Fruit fly (Drosophila melanogaster): Measurements from ENCODE around the gene CG13698.

Gene CG13698

DNA sequence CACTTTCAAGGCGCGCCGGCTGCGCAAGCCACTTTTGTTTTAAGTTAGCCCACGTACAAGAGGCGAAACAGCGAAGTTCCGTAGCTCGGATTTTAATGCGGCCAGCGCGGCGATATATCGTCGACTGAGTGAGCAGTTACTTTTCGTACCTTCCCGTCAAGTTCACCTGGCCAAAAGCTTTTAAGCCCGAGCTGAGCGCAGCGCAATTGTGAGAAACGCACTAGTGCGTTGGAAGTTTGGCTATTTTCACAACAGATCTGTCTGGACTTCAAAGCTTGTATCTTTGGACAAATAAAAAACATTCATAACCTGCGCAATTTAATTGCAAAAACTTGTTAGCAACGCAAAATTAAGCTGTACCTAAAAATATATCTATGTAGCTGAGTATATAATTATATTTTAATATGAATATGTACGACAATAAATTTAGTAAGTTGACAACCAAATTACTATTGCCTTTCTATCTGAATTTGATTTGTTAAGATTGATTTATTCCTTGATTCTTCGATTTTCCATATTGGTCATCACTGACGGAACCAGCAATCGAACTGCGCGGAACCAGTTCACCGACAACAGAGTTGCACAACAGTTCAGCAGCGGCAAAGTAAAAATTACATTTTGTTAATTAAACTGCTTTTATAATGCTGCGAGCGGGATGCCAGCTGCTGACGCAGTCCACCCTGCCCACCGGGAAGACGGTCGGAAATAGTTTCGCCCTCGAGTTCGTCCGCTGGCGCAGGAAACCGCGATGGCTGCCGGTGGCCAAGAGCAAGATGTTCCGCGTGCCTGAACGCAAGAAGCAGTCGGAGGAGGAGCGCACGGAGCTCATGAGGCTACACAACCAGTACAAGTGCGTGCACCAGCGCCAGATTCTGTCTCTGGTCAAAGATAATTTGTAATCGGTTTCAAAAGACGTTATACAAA lies at the start of gene CG13698, which contains the start of gene mRpS26:
Gene CG13698, minus strand, starts transcription at position 129 of the 924 bp plus-strand sequence.
Gene mRpS26, plus strand, starts transcription at position 559 of the 924 bp plus-strand sequence.
- TF ChIP-seq dl (GFP tag; optimal IDR thresholded peaks at IDR 0.05; ENCODE audit: insufficient read depth in 1 of 2, partially characterized antibody in 2 of 2) (no peak), sage (GFP tag; optimal IDR thresholded peaks at IDR 0.05) (peak; percentile 20), Sp1 (GFP tag; optimal IDR thresholded peaks at IDR 0.05) (peak; percentile 78), Hr78 (GFP tag; optimal IDR thresholded peaks at IDR 0.05) (no peak), HLH106 (tag; optimal IDR thresholded peaks at IDR 0.05) (peak; percentile 85), foxo (GFP tag; optimal IDR thresholded peaks at IDR 0.05) (peak in 1 of 2 experiments; percentile 78), Myc (optimal IDR thresholded peaks at IDR 0.05) (peak; percentile 93), OdsH (GFP tag; optimal IDR thresholded peaks at IDR 0.05) (peak; percentile 52), CG9705 (GFP tag; optimal IDR thresholded peaks at IDR 0.05) (peak; percentile 74), psq (GFP tag; optimal IDR thresholded peaks at IDR 0.05) (peak; percentile 57), Hnf4 (GFP tag; optimal IDR thresholded peaks at IDR 0.05) (peak; percentile 41), tai (GFP tag; optimal IDR thresholded peaks at IDR 0.05) (no peak), h (GFP tag; optimal IDR thresholded peaks at IDR 0.05) (peak; percentile 58), ey (GFP tag; optimal IDR thresholded peaks at IDR 0.05) (peak; percentile 52), br (GFP tag; optimal IDR thresholded peaks at IDR 0.05) (peak; percentile 58), lola (GFP tag; optimal IDR thresholded peaks at IDR 0.05) (no peak), GATAd (GFP tag; optimal IDR thresholded peaks at IDR 0.05) (peak; percentile 8), woc (GFP tag; optimal IDR thresholded peaks at IDR 0.05) (peak; percentile 61), sv (GFP tag; optimal IDR thresholded peaks at IDR 0.05) (peak; percentile 59), fru (GFP tag; optimal IDR thresholded peaks at IDR 0.05) (peak; percentile 95), Rel (GFP tag; optimal IDR thresholded peaks at IDR 0.05) (no peak), Rel (tag; optimal IDR thresholded peaks at IDR 0.05) (peak; percentile 6), Abd-B (GFP tag; optimal IDR thresholded peaks at IDR 0.05) (no peak), Hr83 (GFP tag; optimal IDR thresholded peaks at IDR 0.05; ENCODE audit: poor library complexity, severe bottlenecking) (peak; percentile 57), CG32264 (GFP tag; optimal IDR thresholded peaks at IDR 0.05) (no peak), dmrt93B (GFP tag; optimal IDR thresholded peaks at IDR 0.05) (peak; percentile 60), rgr (GFP tag; optimal IDR thresholded peaks at IDR 0.05) (peak; percentile 67), Dif (GFP tag; optimal IDR thresholded peaks at IDR 0.05; ENCODE audit: partially characterized antibody) (peak; percentile 37)

DNA sequence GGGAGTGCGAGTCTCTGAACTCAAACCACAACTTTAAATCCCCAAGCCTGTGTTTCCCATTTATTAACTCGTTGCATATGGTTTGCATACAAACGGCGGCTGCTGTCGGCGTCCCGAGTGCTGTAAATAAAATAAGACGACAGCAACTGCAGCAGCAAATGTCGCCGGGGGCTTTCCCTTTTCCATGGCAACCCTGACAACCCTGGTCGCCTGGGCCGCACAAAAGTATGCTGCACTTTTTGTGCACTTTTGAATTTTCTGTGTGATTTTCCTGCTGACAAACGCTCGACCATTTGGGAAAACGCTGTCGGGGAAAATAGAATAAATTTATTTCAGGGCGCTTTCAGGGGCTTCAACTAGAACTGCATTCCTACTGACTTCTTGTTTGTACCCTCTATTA lies 48.2 kb upstream of the CG13698 start:
- TF ChIP-seq Rel (GFP tag; optimal IDR thresholded peaks at IDR 0.05) (no peak), Rel (tag; optimal IDR thresholded peaks at IDR 0.05) (peak; percentile 97), pan (optimal IDR thresholded peaks at IDR 0.05) (no peak)

DNA sequence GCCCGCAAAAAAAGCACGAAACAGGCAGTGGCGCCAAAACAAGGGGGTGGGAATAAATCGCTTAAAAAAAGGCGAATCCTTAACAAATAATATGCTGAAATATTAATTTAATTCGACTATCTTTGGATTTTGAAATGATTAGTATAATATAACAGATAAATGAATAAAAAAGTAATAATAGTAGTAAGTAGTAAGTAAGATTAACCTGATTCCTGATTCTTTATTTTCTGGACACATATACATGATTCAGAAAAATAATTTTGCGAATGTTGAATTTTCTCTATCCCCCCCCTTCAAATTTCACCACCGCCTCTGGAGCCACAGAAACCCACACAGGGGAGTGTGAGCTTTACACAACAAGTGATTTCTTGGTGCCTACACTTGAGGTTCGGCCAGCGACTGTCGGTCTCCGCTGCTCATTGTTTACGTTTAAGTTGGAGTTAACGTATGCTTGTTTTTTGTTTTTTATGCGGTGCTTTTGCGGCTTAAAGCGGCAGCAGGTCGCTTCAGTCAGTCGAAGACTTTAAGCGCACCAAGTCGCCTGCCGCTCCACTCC lies 42.5 kb upstream of the CG13698 start, which contains the start of gene CG7330:
Gene CG7330, plus strand, starts transcription at position 506 of the 556 bp plus-strand sequence.
- TF ChIP-seq h (GFP tag; optimal IDR thresholded peaks at IDR 0.05) = peak; percentile 81
- TF ChIP-seq ey (GFP tag; optimal IDR thresholded peaks at IDR 0.05) = peak; percentile 62
- TF ChIP-seq Rel (GFP tag; optimal IDR thresholded peaks at IDR 0.05) = no peak
- TF ChIP-seq Rel (tag; optimal IDR thresholded peaks at IDR 0.05) = no peak
- TF ChIP-seq Hr78 (GFP tag; optimal IDR thresholded peaks at IDR 0.05) = no peak
- TF ChIP-seq sv (GFP tag; optimal IDR thresholded peaks at IDR 0.05) = peak; percentile 87
- no peak for TF ChIP-seq Dif (GFP tag; optimal IDR thresholded peaks at IDR 0.05; ENCODE audit: partially characterized antibody)
- no peak for TF ChIP-seq Hr83 (GFP tag; optimal IDR thresholded peaks at IDR 0.05; ENCODE audit: poor library complexity, severe bottlenecking)
- no peak for TF ChIP-seq Myc (optimal IDR thresholded peaks at IDR 0.05)
- no peak for TF ChIP-seq lola (GFP tag; optimal IDR thresholded peaks at IDR 0.05)
- no peak for TF ChIP-seq dl (GFP tag; optimal IDR thresholded peaks at IDR 0.05; ENCODE audit: insufficient read depth in 1 of 2, partially characterized antibody in 2 of 2)
- TF ChIP-seq GATAd (GFP tag; optimal IDR thresholded peaks at IDR 0.05) = no peak
- no peak for TF ChIP-seq pan (optimal IDR thresholded peaks at IDR 0.05)
- peak; percentile 10 for TF ChIP-seq woc (GFP tag; optimal IDR thresholded peaks at IDR 0.05)
- no peak for TF ChIP-seq N (GFP tag; optimal IDR thresholded peaks at IDR 0.05)
- TF ChIP-seq rgr (GFP tag; optimal IDR thresholded peaks at IDR 0.05) = peak; percentile 78
- peak; percentile 77 for TF ChIP-seq psq (GFP tag; optimal IDR thresholded peaks at IDR 0.05)
- peak; percentile 11 for TF ChIP-seq brk (GFP tag; optimal IDR thresholded peaks at IDR 0.05)
- TF ChIP-seq jim (GFP tag; optimal IDR thresholded peaks at IDR 0.05) = no peak
- TF ChIP-seq Abd-B (GFP tag; optimal IDR thresholded peaks at IDR 0.05) = no peak
- no peak for TF ChIP-seq Dfd (GFP tag; optimal IDR thresholded peaks at IDR 0.05)
- TF ChIP-seq HLH106 (tag; optimal IDR thresholded peaks at IDR 0.05) = peak; percentile 86
- TF ChIP-seq CG32264 (GFP tag; optimal IDR thresholded peaks at IDR 0.05) = no peak
- TF ChIP-seq tai (GFP tag; optimal IDR thresholded peaks at IDR 0.05) = no peak
- peak; percentile 77 for TF ChIP-seq fru (GFP tag; optimal IDR thresholded peaks at IDR 0.05)
- no peak for TF ChIP-seq dsf (GFP tag; optimal IDR thresholded peaks at IDR 0.05; ENCODE audit: borderline replicate concordance)
- peak; percentile 58 for TF ChIP-seq br (GFP tag; optimal IDR thresholded peaks at IDR 0.05)
- no peak for TF ChIP-seq usp (GFP tag; optimal IDR thresholded peaks at IDR 0.05)
- TF ChIP-seq Sp1 (GFP tag; optimal IDR thresholded peaks at IDR 0.05) = peak; percentile 88
- TF ChIP-seq Hnf4 (GFP tag; optimal IDR thresholded peaks at IDR 0.05) = peak; percentile 65
- no peak for TF ChIP-seq Mio (GFP tag; optimal IDR thresholded peaks at IDR 0.05)
- TF ChIP-seq sage (GFP tag; optimal IDR thresholded peaks at IDR 0.05) = peak; percentile 5
- TF ChIP-seq dmrt93B (GFP tag; optimal IDR thresholded peaks at IDR 0.05) = peak; percentile 76
- peak; percentile 88 for TF ChIP-seq OdsH (GFP tag; optimal IDR thresholded peaks at IDR 0.05)
- TF ChIP-seq Vsx2 (GFP tag; optimal IDR thresholded peaks at IDR 0.05; ENCODE audit: partially characterized antibody) = no peak
- no peak for TF ChIP-seq CrebA (GFP tag; optimal IDR thresholded peaks at IDR 0.05; ENCODE audit: borderline replicate concordance)
- peak; percentile 6 for TF ChIP-seq Jra (GFP tag; optimal IDR thresholded peaks at IDR 0.05)
- peak; percentile 58 for TF ChIP-seq CG9705 (GFP tag; optimal IDR thresholded peaks at IDR 0.05)

Measured in whole organism, wandering third instar larva.